Worm (Caenorhabditis elegans) whole organism, L1 larva: ENCODE results near the gene F35G12.7.

ENCODE experiments used
- C04F5.9 ChIP-seq: sonication (generic microtip); optimal IDR thresholded peaks from 2 replicates; lab custom pipeline; 2016; ENCODE audit warnings: missing genetic modification characterization, missing compliant biosample characterization
- C34B4.2 ChIP-seq: sonication (generic microtip); optimal IDR thresholded peaks from 2 replicates; lab custom pipeline; 2017; ENCODE audit warnings: mild to moderate bottlenecking, missing genetic modification characterization, missing compliant biosample characterization
- F16B12.6 ChIP-seq: fragments of 150-350 bp; optimal IDR thresholded peaks from 2 replicates; lab custom pipeline; 2014; ENCODE audit warnings: missing biosample characterization, missing genetic modification characterization
- aha-1 ChIP-seq: fragments of 150-350 bp; optimal IDR thresholded peaks from 2 replicates; lab custom pipeline; 2014; ENCODE audit warnings: missing biosample characterization, missing genetic modification characterization
- ama-1 ChIP-seq: fragments of 150-350 bp; optimal IDR thresholded peaks from 2 replicates; lab custom pipeline; 2014
- blmp-1 ChIP-seq: fragments of 150-350 bp; optimal IDR thresholded peaks from 2 replicates; lab custom pipeline; 2014; ENCODE audit warnings: missing biosample characterization, missing genetic modification characterization
- ceh-8 ChIP-seq: fragments of 200-800 bp; sonication (Bioruptor generic); optimal IDR thresholded peaks from 2 replicates; lab custom pipeline; 2018; ENCODE audit warnings: mild to moderate bottlenecking, missing genetic modification characterization, moderate library complexity, missing compliant biosample characterization
- ceh-82 ChIP-seq, 3 experiments: fragments of 150-350 bp in 1 of 3; sonication (generic microtip) in 2 of 3; optimal IDR thresholded peaks; 2 replicates each; lab custom pipeline; 2014 to 2017; ENCODE audit warnings: missing biosample characterization in 3 of 3, missing genetic modification characterization in 3 of 3
- ceh-88 ChIP-seq: fragments of 200-800 bp; sonication (Bioruptor generic); IDR thresholded peaks from 2 replicates; pipeline ENCODE4 v1.3.6; 2022; ENCODE audit warnings: missing genetic modification characterization, missing compliant biosample characterization
- ces-1 ChIP-seq: fragments of 150-350 bp; optimal IDR thresholded peaks from 2 replicates; lab custom pipeline; 2014; ENCODE audit warnings: missing biosample characterization, missing genetic modification reagents, missing genetic modification characterization
- dsc-1 ChIP-seq: sonication (generic microtip); optimal IDR thresholded peaks from 2 replicates; lab custom pipeline; 2016; ENCODE audit warnings: mild to moderate bottlenecking, missing genetic modification characterization, missing compliant biosample characterization
- efl-1 ChIP-seq, 4 experiments: fragments of 150-350 bp; optimal IDR thresholded peaks in 3 of 4; peaks in 1 of 4; 1 replicate in 1 of 4; 2 replicates in 3 of 4; lab custom pipeline; 2014; ENCODE audit warnings: missing biosample characterization in 2 of 4, missing genetic modification characterization in 2 of 4, missing genetic modification reagents in 2 of 4
- efl-3 ChIP-seq: fragments of 200-800 bp; sonication (Bioruptor generic); optimal IDR thresholded peaks from 2 replicates; lab custom pipeline; 2018; ENCODE audit warnings: mild to moderate bottlenecking, missing genetic modification characterization, missing compliant biosample characterization
- egl-13 ChIP-seq: sonication (generic microtip); optimal IDR thresholded peaks from 2 replicates; lab custom pipeline; 2016; ENCODE audit warnings: missing genotype, missing genetic modification reagents, missing genetic modification characterization, missing compliant biosample characterization
- egl-27 ChIP-seq, 2 experiments: fragments of 150-350 bp in 1 of 2; sonication (generic microtip); optimal IDR thresholded peaks; 3 replicates each; lab custom pipeline; 2017 to 2018; ENCODE audit warnings: missing biosample characterization in 2 of 2, missing genetic modification characterization in 2 of 2, missing genetic modification reagents in 2 of 2
- ets-5 ChIP-seq: fragments of 200-800 bp; sonication (Bioruptor generic); IDR thresholded peaks from 2 replicates; pipeline ENCODE4 v1.3.6; 2022; ENCODE audit warnings: missing genetic modification characterization, missing compliant biosample characterization
- fos-1 ChIP-seq: fragments of 150-350 bp; optimal IDR thresholded peaks from 2 replicates; lab custom pipeline; 2014; ENCODE audit warnings: missing biosample characterization, missing genetic modification characterization
- grh-1 ChIP-seq: fragments of 200-800 bp; sonication (Bioruptor generic); IDR thresholded peaks from 2 replicates; pipeline ENCODE4 v1.3.6; 2022; ENCODE audit warnings: missing genetic modification reagents, missing genetic modification characterization, missing compliant biosample characterization
- hlh-17 ChIP-seq: fragments of 200-800 bp; sonication (Bioruptor generic); optimal IDR thresholded peaks from 2 replicates; lab custom pipeline; 2018; ENCODE audit warnings: missing genetic modification characterization, mild to moderate bottlenecking, missing compliant biosample characterization, moderate library complexity, borderline replicate concordance
- hlh-4 ChIP-seq: sonication (generic microtip); optimal IDR thresholded peaks from 2 replicates; lab custom pipeline; 2016; ENCODE audit warnings: mild to moderate bottlenecking, missing genetic modification characterization, missing compliant biosample characterization
- hpl-2 ChIP-seq: fragments of 150-350 bp; optimal IDR thresholded peaks from 2 replicates; lab custom pipeline; 2014; ENCODE audit warnings: missing biosample characterization, missing genetic modification reagents, missing genetic modification characterization
- isw-1 ChIP-seq: fragments of 200-800 bp; sonication (Bioruptor generic); IDR thresholded peaks from 2 replicates; pipeline ENCODE4 v1.3.6; 2022; ENCODE audit warnings: missing genetic modification characterization, missing compliant biosample characterization
- jun-1 ChIP-seq: fragments of 150-350 bp; optimal IDR thresholded peaks from 2 replicates; lab custom pipeline; 2014; ENCODE audit warnings: missing biosample characterization, missing genetic modification reagents, missing genetic modification characterization
- lin-13 ChIP-seq: fragments of 150-350 bp; optimal IDR thresholded peaks from 2 replicates; lab custom pipeline; 2014; ENCODE audit warnings: missing biosample characterization, missing genetic modification reagents, missing genetic modification characterization
- lin-14 ChIP-seq: fragments of 200-800 bp; sonication (Bioruptor generic); optimal IDR thresholded peaks from 2 replicates; lab custom pipeline; 2018; ENCODE audit warnings: mild to moderate bottlenecking, missing genetic modification characterization, moderate library complexity, missing compliant biosample characterization
- lin-15B ChIP-seq: fragments of 150-350 bp; sonication (generic microtip); optimal IDR thresholded peaks from 3 replicates; lab custom pipeline; 2014; ENCODE audit warnings: missing biosample characterization, missing genetic modification characterization
- lin-35 ChIP-seq, 2 experiments: fragments of 150-350 bp; optimal IDR thresholded peaks; 2 replicates each; lab custom pipeline; 2014; ENCODE audit warnings: missing biosample characterization in 2 of 2, missing genetic modification characterization in 2 of 2, missing genetic modification reagents in 2 of 2
- lir-3 ChIP-seq: sonication (generic microtip); optimal IDR thresholded peaks from 2 replicates; lab custom pipeline; 2016; ENCODE audit warnings: mild to moderate bottlenecking, missing genetic modification characterization, moderate library complexity, missing compliant biosample characterization; ENCODE audit not compliant: poor library complexity
- lsy-2 ChIP-seq, 2 experiments: fragments of 150-350 bp; optimal IDR thresholded peaks; 2 replicates each; lab custom pipeline; 2014; ENCODE audit warnings: missing biosample characterization in 2 of 2, missing genetic modification characterization in 2 of 2
- mep-1 ChIP-seq: fragments of 150-350 bp; optimal IDR thresholded peaks from 2 replicates; lab custom pipeline; 2014; ENCODE audit warnings: missing biosample characterization, missing genetic modification characterization
- nhr-11 ChIP-seq: fragments of 150-350 bp; optimal IDR thresholded peaks from 2 replicates; lab custom pipeline; 2014; ENCODE audit warnings: missing biosample characterization, missing genetic modification characterization
- nhr-12 ChIP-seq: sonication (generic microtip); optimal IDR thresholded peaks from 2 replicates; lab custom pipeline; 2017; ENCODE audit warnings: missing biosample characterization, missing genetic modification characterization
- nhr-19 ChIP-seq: fragments of 200-800 bp; sonication (Bioruptor generic); conservative IDR thresholded peaks from 2 replicates; pipeline ENCODE4 v1.3.6; 2022; ENCODE audit warnings: missing genetic modification characterization, missing compliant biosample characterization
- nhr-20 ChIP-seq: sonication (generic microtip); optimal IDR thresholded peaks from 2 replicates; lab custom pipeline; 2016; ENCODE audit warnings: mild to moderate bottlenecking, missing genetic modification characterization, missing compliant biosample characterization
- nhr-47 ChIP-seq: sonication (generic microtip); optimal IDR thresholded peaks from 2 replicates; lab custom pipeline; 2016; ENCODE audit warnings: mild to moderate bottlenecking, missing genetic modification characterization, moderate library complexity, missing compliant biosample characterization
- nhr-71 ChIP-seq: sonication (generic microtip); optimal IDR thresholded peaks from 2 replicates; lab custom pipeline; 2016; ENCODE audit warnings: mild to moderate bottlenecking, missing genetic modification characterization, moderate library complexity, missing compliant biosample characterization
- nhr-76 ChIP-seq: sonication (generic microtip); optimal IDR thresholded peaks from 2 replicates; lab custom pipeline; 2017; ENCODE audit warnings: missing biosample characterization, missing genetic modification characterization
- nhr-77 ChIP-seq: fragments of 150-350 bp; optimal IDR thresholded peaks from 2 replicates; lab custom pipeline; 2014; ENCODE audit warnings: missing biosample characterization, missing genetic modification characterization
- nhr-85 ChIP-seq: sonication (generic microtip); peaks from one replicate; lab custom pipeline; 2016; ENCODE audit warnings: missing genetic modification characterization, inconsistent platforms, missing compliant biosample characterization
- pax-3 ChIP-seq: fragments of 200-800 bp; sonication (Bioruptor generic); optimal IDR thresholded peaks from 2 replicates; lab custom pipeline; 2018; ENCODE audit warnings: mild to moderate bottlenecking, missing genetic modification characterization, moderate library complexity, missing compliant biosample characterization
- rnt-1 ChIP-seq: sonication (generic microtip); optimal IDR thresholded peaks from 2 replicates; lab custom pipeline; 2016; ENCODE audit warnings: mild to moderate bottlenecking, missing genetic modification characterization, moderate library complexity, missing compliant biosample characterization
- skn-1 ChIP-seq: fragments of 150-350 bp; optimal IDR thresholded peaks from 2 replicates; lab custom pipeline; 2014; ENCODE audit warnings: missing biosample characterization, missing genetic modification characterization
- snpc-4 ChIP-seq: fragments of 150-350 bp; optimal IDR thresholded peaks from 2 replicates; lab custom pipeline; 2014; ENCODE audit warnings: missing biosample characterization, missing genetic modification characterization
- snu-23 ChIP-seq: sonication (generic microtip); optimal IDR thresholded peaks from 2 replicates; lab custom pipeline; 2016; ENCODE audit warnings: missing genetic modification characterization, missing compliant biosample characterization
- sox-4 ChIP-seq: sonication (generic microtip); optimal IDR thresholded peaks from 2 replicates; lab custom pipeline; 2016; ENCODE audit warnings: missing genetic modification characterization, missing compliant biosample characterization
- sup-37 ChIP-seq: fragments of 200-800 bp; sonication (Bioruptor generic); optimal IDR thresholded peaks from 2 replicates; lab custom pipeline; 2018; ENCODE audit warnings: mild to moderate bottlenecking, missing genetic modification characterization, missing compliant biosample characterization
- swsn-7 ChIP-seq: sonication (generic microtip); optimal IDR thresholded peaks from 2 replicates; lab custom pipeline; 2016; ENCODE audit warnings: missing genetic modification characterization, missing compliant biosample characterization
- tbx-2 ChIP-seq: sonication (generic microtip); optimal IDR thresholded peaks from 2 replicates; lab custom pipeline; 2016; ENCODE audit warnings: missing genetic modification characterization, missing compliant biosample characterization
- unc-86 ChIP-seq: sonication (generic microtip); optimal IDR thresholded peaks from 2 replicates; lab custom pipeline; 2016; ENCODE audit warnings: missing genetic modification characterization, missing compliant biosample characterization
- unc-98 ChIP-seq: fragments of 200-800 bp; sonication (Bioruptor generic); IDR thresholded peaks from 2 replicates; pipeline ENCODE4 v1.3.6; 2022; ENCODE audit warnings: missing genetic modification characterization, missing compliant biosample characterization
- zag-1 ChIP-seq: fragments of 150-350 bp; optimal IDR thresholded peaks from 2 replicates; lab custom pipeline; 2014; ENCODE audit warnings: missing biosample characterization, missing genetic modification characterization
- zip-4 ChIP-seq: fragments of 200-800 bp; sonication (Bioruptor generic); optimal IDR thresholded peaks from 2 replicates; lab custom pipeline; 2018; ENCODE audit warnings: mild to moderate bottlenecking, missing genetic modification characterization, moderate library complexity, missing compliant biosample characterization
- ztf-4 ChIP-seq: fragments of 150-350 bp; optimal IDR thresholded peaks from 2 replicates; lab custom pipeline; 2014; ENCODE audit warnings: missing biosample characterization, missing genetic modification characterization

The F35G12.7 gene

DNA sequence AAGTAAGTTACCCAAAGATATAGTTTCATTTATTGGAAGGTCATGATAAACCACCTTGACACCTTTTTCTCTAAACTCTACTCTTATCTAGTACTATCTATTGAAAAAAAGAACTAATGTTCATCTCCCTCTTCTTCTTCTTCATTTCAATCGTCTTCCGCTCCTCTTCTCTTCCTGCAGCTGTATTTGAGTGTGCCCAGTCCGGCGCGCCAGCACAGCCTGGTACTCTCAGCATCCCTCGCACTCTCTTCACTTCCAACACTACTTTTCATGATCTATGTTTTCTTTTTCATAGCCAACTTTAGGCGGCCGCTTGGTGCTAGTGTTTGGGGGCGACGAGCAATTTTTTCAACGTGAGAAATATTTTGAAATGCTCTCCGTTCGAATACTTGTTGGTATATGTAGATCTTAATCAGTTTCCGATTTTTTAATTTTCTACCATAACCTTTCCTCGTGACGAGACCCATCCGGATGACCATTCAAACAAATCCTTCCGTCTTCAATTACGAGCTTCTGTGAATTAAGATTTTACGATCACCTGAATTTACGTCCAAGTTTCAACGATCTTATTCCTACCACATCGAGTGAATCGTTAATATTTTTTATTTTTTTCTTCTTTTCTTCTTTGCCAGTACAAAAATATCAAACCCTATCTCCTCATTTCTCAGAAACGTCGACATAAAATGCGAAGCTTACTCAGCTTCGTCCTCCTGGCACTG, 24.9 kb downstream of the F35G12.7 start, which contains the start of gene pan-1 (continued):
- TF ChIP-seq lsy-2 (tag; optimal IDR thresholded peaks at IDR 0.05; lab: Kevin White, UChicago) (peak; percentile 21 to 46), nhr-85 (tag; lab: Kevin White, UChicago) (peak; percentile 65), ceh-8 (GFP tag; lab: Kevin White, UChicago) (no peak), blmp-1 (tag; lab: Kevin White, UChicago) (no peak), snu-23 (GFP tag; lab: Kevin White, UChicago) (peak; percentile 42), mep-1 (tag; lab: Kevin White, UChicago) (peak; percentile 27), hlh-17 (GFP tag; lab: Kevin White, UChicago) (no peak), lin-15B (tag; lab: Kevin White, UChicago) (no peak), lir-3 (tag; lab: Kevin White, UChicago) (no peak), C34B4.2 (tag; lab: Kevin White, UChicago) (no peak), hlh-4 (no peak), aha-1 (tag; lab: Kevin White, UChicago) (no peak), efl-3 (GFP tag; lab: Kevin White, UChicago) (no peak), swsn-7 (tag; lab: Kevin White, UChicago) (peak; percentile 33), rnt-1 (peak; percentile 25), egl-13 (tag; lab: Kevin White, UChicago) (no peak), snpc-4 (tag; lab: Kevin White, UChicago) (peak; percentile 20), sox-4 (tag; lab: Kevin White, UChicago) (no peak), nhr-12 (tag; lab: Kevin White, UChicago) (no peak), lin-13 (GFP tag; lab: Kevin White, UChicago) (no peak), zag-1 (tag; lab: Kevin White, UChicago) (no peak), F16B12.6 (tag; lab: Kevin White, UChicago) (no peak), nhr-11 (no peak), fos-1 (no peak), nhr-19 (no peak), nhr-20 (tag; lab: Kevin White, UChicago) (no peak), ceh-82 (tag; optimal IDR thresholded peaks at IDR 0.05; lab: Kevin White, UChicago) (peak in 1 of 3 experiments; percentile 0), nhr-76 (tag; lab: Kevin White, UChicago) (no peak), skn-1 (tag; lab: Kevin White, UChicago) (no peak), ces-1 (no peak), nhr-77 (tag; lab: Kevin White, UChicago) (no peak), efl-1 (optimal IDR thresholded peaks at IDR 0.05; lab: Kevin White, UChicago) (peak; percentile 7 to 35), efl-1 (GFP tag; optimal IDR thresholded peaks at IDR 0.05 in 1 of 2; lab: Kevin White, UChicago) (no peak), nhr-71 (peak; percentile 39), unc-86 (tag; lab: Kevin White, UChicago) (no peak), tbx-2 (tag; lab: Kevin White, UChicago) (no peak), lin-14 (peak; percentile 82), C04F5.9 (no peak), unc-98 (GFP tag; lab: Robert Waterston, UW) (no peak), zip-4 (no peak), hpl-2 (GFP tag; lab: Kevin White, UChicago) (no peak), ztf-4 (tag; lab: Kevin White, UChicago) (peak; percentile 74), grh-1 (GFP tag; lab: Robert Waterston, UW) (no peak), pax-3 (tag; lab: Kevin White, UChicago) (no peak), jun-1 (tag; lab: Kevin White, UChicago) (no peak), isw-1 (no peak), dsc-1 (tag; lab: Kevin White, UChicago) (no peak), sup-37 (GFP tag; lab: Kevin White, UChicago) (no peak), nhr-47 (tag; lab: Kevin White, UChicago) (peak; percentile 22), ama-1 (lab: Kevin White, UChicago) (no peak), ceh-88 (GFP tag; lab: Robert Waterston, UW) (no peak), ets-5 (GFP tag; lab: Robert Waterston, UW) (no peak), lin-35 (GFP tag; optimal IDR thresholded peaks at IDR 0.05; lab: Kevin White, UChicago) (peak in 1 of 2 experiments; percentile 0), egl-27 (tag; optimal IDR thresholded peaks at IDR 0.05; lab: Kevin White, UChicago) (no peak)
